Fruit fly (Drosophila melanogaster) whole organism, wandering third instar larva: ENCODE data around the gene ush.

ENCODE experiments used
- CG32264 ChIP-seq: fragments of 200-800 bp; sonication (Bioruptor generic); optimal IDR thresholded peaks from 2 replicates; lab custom pipeline; 2016; ENCODE audit warnings: missing biosample characterization, missing genetic modification characterization
- CrebA ChIP-seq: fragments of 200-800 bp; sonication (Bioruptor generic); optimal IDR thresholded peaks from 2 replicates; lab custom pipeline; 2016; ENCODE audit warnings: missing biosample characterization, mild to moderate bottlenecking, missing genetic modification characterization, borderline replicate concordance
- GATAd ChIP-seq: sonication (Bioruptor generic); optimal IDR thresholded peaks from 2 replicates; lab custom pipeline; 2016; ENCODE audit warnings: missing biosample characterization, missing genetic modification characterization
- HLH106 ChIP-seq: fragments of 200-800 bp; optimal IDR thresholded peaks from 3 replicates; lab custom pipeline; 2019; ENCODE audit warnings: missing biosample characterization, mild to moderate bottlenecking, missing genetic modification characterization, moderate library complexity
- Hr78 ChIP-seq: fragments of >200 bp; optimal IDR thresholded peaks from 2 replicates; lab custom pipeline; 2017; ENCODE audit warnings: missing biosample characterization, missing genetic modification characterization
- Myc ChIP-seq: fragments of >200 bp; optimal IDR thresholded peaks from 2 replicates; lab custom pipeline; 2017
- N ChIP-seq: fragments of >200 bp; optimal IDR thresholded peaks from 2 replicates; lab custom pipeline; 2018; ENCODE audit warnings: missing biosample characterization, missing external identifiers, missing genetic modification characterization
- Rel ChIP-seq, 2 experiments: fragments of 200-800 bp; sonication (Bioruptor generic) in 1 of 2; optimal IDR thresholded peaks; 2 replicates in 1 of 2; 3 replicates in 1 of 2; lab custom pipeline; 2016 to 2019; ENCODE audit warnings: mild to moderate bottlenecking in 2 of 2, missing biosample characterization in 2 of 2, missing genetic modification characterization in 2 of 2, moderate library complexity in 1 of 2
- h ChIP-seq: fragments of 200-800 bp; sonication (Bioruptor generic); optimal IDR thresholded peaks from 3 replicates; lab custom pipeline; 2016; ENCODE audit warnings: missing biosample characterization, mild to moderate bottlenecking, missing genetic modification characterization
- lola ChIP-seq: fragments of >200 bp; optimal IDR thresholded peaks from 2 replicates; lab custom pipeline; 2017; ENCODE audit warnings: missing biosample characterization, missing genetic modification characterization
- pan ChIP-seq: fragments of >200 bp; optimal IDR thresholded peaks from 2 replicates; lab custom pipeline; 2017
- usp ChIP-seq: fragments of >200 bp; optimal IDR thresholded peaks from 2 replicates; lab custom pipeline; 2017; ENCODE audit warnings: missing biosample characterization, missing genetic modification characterization

DNA sequence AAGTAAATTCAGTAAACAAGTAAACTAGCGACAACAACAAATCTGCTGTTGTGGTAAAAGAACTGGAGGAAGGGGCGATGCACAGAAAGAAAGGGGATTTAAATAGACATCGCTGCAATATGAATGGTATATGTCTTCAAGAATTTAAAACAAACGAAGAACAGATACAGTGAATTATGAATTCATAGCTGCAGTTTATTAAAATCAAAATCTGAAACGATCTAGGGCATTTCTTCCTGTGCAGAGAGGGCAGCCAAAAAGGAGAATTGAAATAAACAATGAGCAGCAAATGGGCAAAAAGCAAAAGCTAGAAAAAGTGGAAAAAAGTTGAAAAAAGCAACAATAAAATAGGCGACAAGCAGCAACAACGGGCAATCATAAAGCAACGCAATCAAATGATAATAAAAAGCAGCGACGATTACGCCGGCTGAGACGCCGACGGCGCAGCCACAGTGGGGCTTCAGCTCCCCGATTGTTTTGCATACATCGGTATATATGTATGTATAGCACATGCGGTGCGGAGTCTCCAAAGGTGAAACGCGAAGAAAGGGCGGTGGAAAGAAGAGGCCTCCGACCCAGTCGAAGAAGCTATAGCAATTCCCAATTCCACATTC lies 7.2 kb upstream of the ush start:
- no peak for TF ChIP-seq Hr78 (GFP tag; lab: Kevin White, UChicago)
- peak; percentile 66 for TF ChIP-seq Rel (GFP tag; optimal IDR thresholded peaks at IDR 0.05; lab: Kevin White, UChicago)
- TF ChIP-seq Rel (tag; optimal IDR thresholded peaks at IDR 0.05; lab: Kevin White, UChicago) = peak; percentile 44
- no peak for TF ChIP-seq usp
- TF ChIP-seq CrebA (GFP tag; lab: Kevin White, UChicago) = no peak
- no peak for TF ChIP-seq lola (GFP tag; lab: Kevin White, UChicago)
- no peak for TF ChIP-seq N
- TF ChIP-seq HLH106 = peak; percentile 39
- peak; percentile 65 for TF ChIP-seq h (GFP tag; lab: Kevin White, UChicago)
- peak; percentile 36 for TF ChIP-seq CG32264 (GFP tag; lab: Kevin White, UChicago)
- TF ChIP-seq pan (lab: Kevin White, UChicago) = no peak
- TF ChIP-seq Myc = no peak
- no peak for TF ChIP-seq GATAd (GFP tag; lab: Kevin White, UChicago)
